Fruit fly (Drosophila melanogaster): ENCODE results near the gene CG32075.

CG32075 gene

dm6 chr3L:11064689-11065088 lies at the start of gene CG32075, which contains the start of the genes CG45101 and SuUR:
TSS of gene CG32075 (minus strand) at chr3L:11064941.
TSS of gene CG45101 (plus strand) at chr3L:11064991.
TSS of gene SuUR (plus strand) at chr3L:11064991.
- TF ChIP-seq EcR (GFP tag; optimal IDR thresholded peaks at IDR 0.05) (no peak), pan (optimal IDR thresholded peaks at IDR 0.05) (no peak), usp (GFP tag; optimal IDR thresholded peaks at IDR 0.05) (no peak), Dll (optimal IDR thresholded peaks at IDR 0.05) (no peak)

- TF ChIP-seq CG8478 (optimal IDR thresholded peaks at IDR 0.05) (no peak), EcR (GFP tag; optimal IDR thresholded peaks at IDR 0.05) (no peak), usp (GFP tag; optimal IDR thresholded peaks at IDR 0.05) (no peak), pan (optimal IDR thresholded peaks at IDR 0.05) (no peak), Dll (optimal IDR thresholded peaks at IDR 0.05) (no peak)
These were observed 48.8 kb upstream of the CG32075 start, which contains the start of gene Sod1 for dm6 chr3L:11113198-11114197. TSS of gene Sod1 (minus strand) at chr3L:11113740.

dm6 chr3L:11112427-11112826 lies 47.7 kb upstream of the CG32075 start:
- no peak for TF ChIP-seq Dll (optimal IDR thresholded peaks at IDR 0.05)
- TF ChIP-seq usp (GFP tag; optimal IDR thresholded peaks at IDR 0.05) = no peak
- TF ChIP-seq CG8478 (optimal IDR thresholded peaks at IDR 0.05) = no peak
- TF ChIP-seq pan (optimal IDR thresholded peaks at IDR 0.05) = no peak
- no peak for TF ChIP-seq EcR (GFP tag; optimal IDR thresholded peaks at IDR 0.05)
- TF ChIP-seq psq (optimal IDR thresholded peaks at IDR 0.05) = no peak

dm6 chr3L:11109454-11109853 lies 44.7 kb upstream of the CG32075 start, which contains the start of the genes CG34012 and emei:
TSS of gene CG34012 (minus strand) at chr3L:11109505.
TSS of gene emei (plus strand) at chr3L:11109690.
- TF ChIP-seq psq (optimal IDR thresholded peaks at IDR 0.05) = no peak
- TF ChIP-seq Dll (optimal IDR thresholded peaks at IDR 0.05) = no peak
- TF ChIP-seq EcR (GFP tag; optimal IDR thresholded peaks at IDR 0.05) = no peak
- no peak for TF ChIP-seq pan (optimal IDR thresholded peaks at IDR 0.05)
- TF ChIP-seq usp (GFP tag; optimal IDR thresholded peaks at IDR 0.05) = no peak
- no peak for TF ChIP-seq CG8478 (optimal IDR thresholded peaks at IDR 0.05)

dm6 chr3L:11107935-11108334 lies 43.2 kb upstream of the CG32075 start, which contains the start of gene CG12522:
TSS of gene CG12522 (plus strand) at chr3L:11108235.
- TF ChIP-seq psq (optimal IDR thresholded peaks at IDR 0.05) (no peak), usp (GFP tag; optimal IDR thresholded peaks at IDR 0.05) (no peak), EcR (GFP tag; optimal IDR thresholded peaks at IDR 0.05) (no peak), pan (optimal IDR thresholded peaks at IDR 0.05) (no peak), Dll (optimal IDR thresholded peaks at IDR 0.05) (no peak), CG8478 (optimal IDR thresholded peaks at IDR 0.05) (no peak)

- no peak for TF ChIP-seq pan (optimal IDR thresholded peaks at IDR 0.05)
- no peak for TF ChIP-seq psq (optimal IDR thresholded peaks at IDR 0.05)
- TF ChIP-seq EcR (GFP tag; optimal IDR thresholded peaks at IDR 0.05) = no peak
- no peak for TF ChIP-seq usp (GFP tag; optimal IDR thresholded peaks at IDR 0.05)
- TF ChIP-seq CG8478 (optimal IDR thresholded peaks at IDR 0.05) = no peak
- TF ChIP-seq Dll (optimal IDR thresholded peaks at IDR 0.05) = no peak
These were observed 42.7 kb upstream of the CG32075 start, which contains the start of gene CG32073 for dm6 chr3L:11107432-11107831. TSS of gene CG32073 (minus strand) at chr3L:11107582.

dm6 chr3L:11103773-11104172 lies 39.0 kb upstream of the CG32075 start, which contains the start of gene CG32071:
TSS of gene CG32071 (minus strand) at chr3L:11103873.
- TF ChIP-seq psq (optimal IDR thresholded peaks at IDR 0.05) (no peak), EcR (GFP tag; optimal IDR thresholded peaks at IDR 0.05) (no peak), Dll (optimal IDR thresholded peaks at IDR 0.05) (no peak), CG8478 (optimal IDR thresholded peaks at IDR 0.05) (no peak), usp (GFP tag; optimal IDR thresholded peaks at IDR 0.05) (no peak), pan (optimal IDR thresholded peaks at IDR 0.05) (no peak)

- TF ChIP-seq usp (GFP tag; optimal IDR thresholded peaks at IDR 0.05) (no peak), psq (optimal IDR thresholded peaks at IDR 0.05) (no peak), pan (optimal IDR thresholded peaks at IDR 0.05) (no peak), Dll (optimal IDR thresholded peaks at IDR 0.05) (no peak), CG8478 (optimal IDR thresholded peaks at IDR 0.05) (no peak), EcR (GFP tag; optimal IDR thresholded peaks at IDR 0.05) (no peak)
These were observed 38.2 kb upstream of the CG32075 start, which contains the start of gene Elo68alpha for dm6 chr3L:11102930-11103329. TSS of gene Elo68alpha (minus strand) at chr3L:11103030.

dm6 chr3L:11101598-11101997 lies 36.9 kb upstream of the CG32075 start, which contains the start of gene Elo68beta:
TSS of gene Elo68beta (minus strand) at chr3L:11101698.
- TF ChIP-seq pan (optimal IDR thresholded peaks at IDR 0.05) = no peak
- no peak for TF ChIP-seq psq (optimal IDR thresholded peaks at IDR 0.05)
- TF ChIP-seq usp (GFP tag; optimal IDR thresholded peaks at IDR 0.05) = no peak
- no peak for TF ChIP-seq EcR (GFP tag; optimal IDR thresholded peaks at IDR 0.05)
- no peak for TF ChIP-seq CG8478 (optimal IDR thresholded peaks at IDR 0.05)
- TF ChIP-seq Dll (optimal IDR thresholded peaks at IDR 0.05) = no peak

- TF ChIP-seq Dll (optimal IDR thresholded peaks at IDR 0.05) (no peak), pan (optimal IDR thresholded peaks at IDR 0.05) (no peak), psq (optimal IDR thresholded peaks at IDR 0.05) (no peak), usp (GFP tag; optimal IDR thresholded peaks at IDR 0.05) (no peak), CG8478 (optimal IDR thresholded peaks at IDR 0.05) (no peak), EcR (GFP tag; optimal IDR thresholded peaks at IDR 0.05) (no peak)
These were observed 33.4 kb upstream of the CG32075 start, which contains the start of the genes Irbp18 and APP-BP1 for dm6 chr3L:11097982-11098663. TSS of gene Irbp18 (minus strand) at chr3L:11098186. TSS of gene APP-BP1 (plus strand) at chr3L:11098412.

All from whole organism.